Worm (Caenorhabditis elegans) whole organism, late embryonic: ENCODE data around the gene F21G4.1.

Experiments used
- C08G9.2 ChIP-seq: sonication (generic microtip); optimal IDR thresholded peaks from 2 replicates; lab custom pipeline; 2016; ENCODE audit warnings: mild to moderate bottlenecking, missing genetic modification characterization, moderate library complexity, missing compliant biosample characterization
- F13H6.1 ChIP-seq: sonication (generic microtip); optimal IDR thresholded peaks from 2 replicates; lab custom pipeline; 2016; ENCODE audit warnings: missing genetic modification characterization, missing compliant biosample characterization
- K09A11.1 ChIP-seq: sonication (generic microtip); optimal IDR thresholded peaks from 2 replicates; lab custom pipeline; 2017; ENCODE audit warnings: antibody characterized with exemption, mild to moderate bottlenecking, missing genetic modification characterization, missing compliant biosample characterization; ENCODE audit not compliant: insufficient read depth
- ama-1 ChIP-seq: fragments of 150-350 bp; optimal IDR thresholded peaks from 2 replicates; lab custom pipeline; 2014
- ceh-18 ChIP-seq: sonication (generic microtip); optimal IDR thresholded peaks from 2 replicates; lab custom pipeline; 2016; ENCODE audit warnings: missing genetic modification characterization, missing compliant biosample characterization
- che-1 ChIP-seq: sonication (generic microtip); optimal IDR thresholded peaks from 2 replicates; lab custom pipeline; 2016; ENCODE audit warnings: mild to moderate bottlenecking, missing genetic modification characterization, missing compliant biosample characterization
- nhr-11 ChIP-seq: fragments of 150-350 bp; optimal IDR thresholded peaks from 2 replicates; lab custom pipeline; 2014; ENCODE audit warnings: missing biosample characterization, missing genetic modification characterization
- pax-1 ChIP-seq: fragments of 150-350 bp; optimal IDR thresholded peaks from 2 replicates; lab custom pipeline; 2014; ENCODE audit warnings: missing biosample characterization, missing genetic modification characterization
- pqm-1 ChIP-seq: sonication (generic microtip); optimal IDR thresholded peaks from 2 replicates; lab custom pipeline; 2016; ENCODE audit warnings: missing genetic modification characterization, missing compliant biosample characterization

DNA sequence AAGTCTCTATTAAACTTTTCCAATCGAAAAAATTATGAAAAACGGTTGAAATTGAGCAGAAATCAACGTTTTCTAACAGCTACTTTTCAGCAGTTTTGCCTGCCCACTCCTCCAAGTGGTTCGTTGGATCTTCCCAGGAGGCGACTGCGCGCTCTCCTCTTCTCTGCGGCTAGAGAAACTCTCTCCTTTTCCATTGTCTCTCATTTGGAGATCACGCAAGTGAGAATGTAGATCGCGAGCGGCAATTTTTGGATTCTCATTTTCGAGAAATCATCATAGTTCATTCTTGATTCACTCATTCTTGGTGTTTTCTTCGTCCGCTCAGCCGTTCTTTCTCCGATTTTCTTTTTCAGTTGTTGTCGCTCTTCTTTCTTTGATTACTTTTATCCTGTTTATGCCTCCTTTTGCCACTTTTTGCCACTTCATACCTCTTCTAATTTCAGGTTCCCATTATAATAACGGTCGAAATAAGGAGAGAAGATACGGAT lies 8.2 kb downstream of the F21G4.1 start, which contains the start of gene mrp-4:
- TF ChIP-seq pax-1 (tag; lab: Kevin White, UChicago) (no peak), nhr-11 (no peak), ceh-18 (tag; lab: Kevin White, UChicago) (no peak), F13H6.1 (tag; lab: Kevin White, UChicago) (no peak), ama-1 (lab: Kevin White, UChicago) (no peak), C08G9.2 (tag; lab: Kevin White, UChicago) (no peak), pqm-1 (tag; lab: Kevin White, UChicago) (no peak), che-1 (tag; lab: Kevin White, UChicago) (no peak), K09A11.1 (no peak)
